Worm (Caenorhabditis elegans): Measurements from ENCODE around the gene elo-9.
A peak's percentile ranks its signal among the peaks of the same experiment; 100 is the strongest.

elo-9 gene

ce11 chrII:14969320-14969950 lies 5.5 kb upstream of the elo-9 start, which contains the start of the genes pole-4, nsun-5 and metl-2 (continued):
- peak; percentile 72 for TF ChIP-seq snpc-4 (tag; optimal IDR thresholded peaks at IDR 0.05)
- TF ChIP-seq C16A3.4 (tag; optimal IDR thresholded peaks at IDR 0.05) = peak; percentile 57
- peak; percentile 66 for TF ChIP-seq fkh-8 (tag; optimal IDR thresholded peaks at IDR 0.05)
- TF ChIP-seq pag-3 (tag; optimal IDR thresholded peaks at IDR 0.05; ENCODE audit: borderline replicate concordance, insufficient read depth) = no peak
- TF ChIP-seq nhr-19 (GFP tag; conservative IDR thresholded peaks at IDR 0.05) = peak; percentile 33; the same call in 1 of the 2 replicates
- TF ChIP-seq ama-1 (optimal IDR thresholded peaks at IDR 0.05) = no peak
- no peak for TF ChIP-seq hpl-2 (GFP tag; optimal IDR thresholded peaks at IDR 0.05)
- no peak for TF ChIP-seq hlh-17 (GFP tag; optimal IDR thresholded peaks at IDR 0.05; ENCODE audit: borderline replicate concordance)
- TF ChIP-seq tbx-2 (tag; optimal IDR thresholded peaks at IDR 0.05) = peak; percentile 59
- TF ChIP-seq alr-1 (tag; optimal IDR thresholded peaks at IDR 0.05; ENCODE audit: borderline replicate concordance) = no peak
- no peak for TF ChIP-seq ceh-63 (GFP tag; optimal IDR thresholded peaks at IDR 0.05)
- TF ChIP-seq ceh-90 (tag; optimal IDR thresholded peaks at IDR 0.05) = no peak
- TF ChIP-seq lin-39 (tag; optimal IDR thresholded peaks at IDR 0.05) = no peak
- TF ChIP-seq zag-1 (tag; optimal IDR thresholded peaks at IDR 0.05) = no peak
- no peak for TF ChIP-seq nhr-85 (tag)
- peak; percentile 54 for TF ChIP-seq blmp-1 (tag; optimal IDR thresholded peaks at IDR 0.05)
- TF ChIP-seq egl-27 (tag; optimal IDR thresholded peaks at IDR 0.05) = no peak
- TF ChIP-seq unc-86 (tag; optimal IDR thresholded peaks at IDR 0.05) = peak; percentile 31
- TF ChIP-seq Y116A8C.19 (tag; optimal IDR thresholded peaks at IDR 0.05; ENCODE audit: borderline replicate concordance) = no peak
- no peak for TF ChIP-seq nhr-11 (tag; optimal IDR thresholded peaks at IDR 0.05)
- TF ChIP-seq mab-9 (GFP tag; IDR thresholded peaks at IDR 0.05) = no peak
- peak; percentile 76 to 87 (median 81) for TF ChIP-seq dpl-1 (GFP tag; optimal IDR thresholded peaks at IDR 0.05)
- TF ChIP-seq ceh-88 (GFP tag; IDR thresholded peaks at IDR 0.05) = no peak
- TF ChIP-seq fkh-10 (GFP tag; optimal IDR thresholded peaks at IDR 0.05) = no peak
- no peak for TF ChIP-seq ztf-4 (tag; optimal IDR thresholded peaks at IDR 0.05)
- TF ChIP-seq nhr-77 (tag; optimal IDR thresholded peaks at IDR 0.05) = peak; percentile 57
- TF ChIP-seq tlp-1 (tag; optimal IDR thresholded peaks at IDR 0.05) = no peak
- no peak for TF ChIP-seq nhr-76 (tag; optimal IDR thresholded peaks at IDR 0.05)
- TF ChIP-seq aly-2 (tag; optimal IDR thresholded peaks at IDR 0.05) = no peak
- TF ChIP-seq nhr-84 (tag; optimal IDR thresholded peaks at IDR 0.05) = no peak
- no peak for TF ChIP-seq jun-1 (tag; optimal IDR thresholded peaks at IDR 0.05)
- TF ChIP-seq skn-1 (tag; optimal IDR thresholded peaks at IDR 0.05) = peak; percentile 68
- TF ChIP-seq rnt-1 (tag; optimal IDR thresholded peaks at IDR 0.05) = no peak
- no peak for TF ChIP-seq nhr-237 (tag; optimal IDR thresholded peaks at IDR 0.05)
- TF ChIP-seq lin-35 (GFP tag; optimal IDR thresholded peaks at IDR 0.05) = peak; percentile 81 to 88
- TF ChIP-seq nhr-47 (tag; optimal IDR thresholded peaks at IDR 0.05) = no peak
- no peak for TF ChIP-seq sox-4 (tag; optimal IDR thresholded peaks at IDR 0.05)
- peak in 1 of 2 experiments; percentile 36 for TF ChIP-seq mdl-1 (tag; optimal IDR thresholded peaks at IDR 0.05)
- peak; percentile 21 for TF ChIP-seq fos-1 (tag; optimal IDR thresholded peaks at IDR 0.05)
- peak; percentile 59 to 81 for TF ChIP-seq efl-1 (optimal IDR thresholded peaks at IDR 0.05)
- TF ChIP-seq efl-1 (GFP tag; optimal IDR thresholded peaks at IDR 0.05 in 1 of 2) = peak; percentile 87 to 98
- TF ChIP-seq pax-3 (tag; optimal IDR thresholded peaks at IDR 0.05) = no peak
- peak; percentile 75 for TF ChIP-seq mep-1 (tag; optimal IDR thresholded peaks at IDR 0.05)
- peak; percentile 27 for TF ChIP-seq dsc-1 (tag; optimal IDR thresholded peaks at IDR 0.05)
- TF ChIP-seq fkh-4 (tag; optimal IDR thresholded peaks at IDR 0.05; ENCODE audit: borderline replicate concordance) = no peak

Measured in whole organism, L1 larva.